Fruit fly (Drosophila melanogaster) Kc167 (cell line): ENCODE results near the gene cin.

Experiments used
- Myc ChIP-seq: fragments of >200 bp; optimal IDR thresholded peaks from 2 replicates; lab custom pipeline; 2017; ENCODE audit warnings: missing external identifiers
- Sin3A ChIP-seq: fragments of >200 bp; optimal IDR thresholded peaks from 2 replicates; lab custom pipeline; 2018; ENCODE audit warnings: missing external identifiers
- h ChIP-seq: fragments of >200 bp; optimal IDR thresholded peaks from 3 replicates; lab custom pipeline; 2018; ENCODE audit warnings: missing external identifiers
- insv ChIP-seq: fragments of >200 bp; optimal IDR thresholded peaks from 3 replicates; lab custom pipeline; 2018; ENCODE audit warnings: missing external identifiers
- psq ChIP-seq: fragments of >200 bp; optimal IDR thresholded peaks from 2 replicates; lab custom pipeline; 2017; ENCODE audit warnings: missing external identifiers
- ttk ChIP-seq: sonication (Bioruptor generic); optimal IDR thresholded peaks from 2 replicates; lab custom pipeline; 2017; ENCODE audit warnings: missing external identifiers

The cin gene

dm6 chrX:255369-255768 lies at the start of gene cin:
cin (plus strand) TSS chrX:255674.
- TF ChIP-seq Myc (lab: Kevin White, UChicago) (no peak), h (lab: Kevin White, UChicago) (no peak), ttk (no peak), Sin3A (no peak), insv (lab: Kevin White, UChicago) (no peak), psq (lab: Kevin White, UChicago) (no peak)

dm6 chrX:245802-246201 lies 9.7 kb upstream of the cin start, which contains the start of the genes CG3038 and G9a:
CG3038 (minus strand) TSS chrX:245856.
G9a (plus strand) TSS chrX:245978.
- TF ChIP-seq insv (lab: Kevin White, UChicago) (no peak), h (lab: Kevin White, UChicago) (no peak), Myc (lab: Kevin White, UChicago) (no peak), Sin3A (no peak), psq (lab: Kevin White, UChicago) (no peak), ttk (no peak)

- no peak for TF ChIP-seq ttk
- no peak for TF ChIP-seq h (lab: Kevin White, UChicago)
- no peak for TF ChIP-seq insv (lab: Kevin White, UChicago)
- no peak for TF ChIP-seq psq (lab: Kevin White, UChicago)
- no peak for TF ChIP-seq Sin3A
- TF ChIP-seq Myc (lab: Kevin White, UChicago), result no peak
These were observed 8.1 kb upstream of the cin start for dm6 chrX:247329-247728.

dm6 chrX:254690-255089 lies 784 bp upstream of the cin start, which contains the start of gene CG42376:
CG42376 (plus strand) TSS chrX:254876.
- no peak for TF ChIP-seq insv (lab: Kevin White, UChicago)
- no peak for TF ChIP-seq Myc (lab: Kevin White, UChicago)
- no peak for TF ChIP-seq psq (lab: Kevin White, UChicago)
- no peak for TF ChIP-seq h (lab: Kevin White, UChicago)
- TF ChIP-seq ttk, result no peak
- no peak for TF ChIP-seq Sin3A

dm6 chrX:262836-263235 lies 7.4 kb downstream of the cin start:
- TF ChIP-seq insv (lab: Kevin White, UChicago) (no peak), Sin3A (no peak), h (lab: Kevin White, UChicago) (no peak), psq (lab: Kevin White, UChicago) (no peak), Myc (lab: Kevin White, UChicago) (no peak), ttk (no peak)

- TF ChIP-seq Myc (lab: Kevin White, UChicago) (no peak), insv (lab: Kevin White, UChicago) (no peak), h (lab: Kevin White, UChicago) (no peak), ttk (no peak), psq (lab: Kevin White, UChicago) (no peak), Sin3A (no peak)
These were observed 8.4 kb downstream of the cin start, which contains the start of gene CG13377 for dm6 chrX:263728-264344. CG13377 (minus strand) TSS chrX:263999.

dm6 chrX:265692-266091 lies 10.2 kb downstream of the cin start:
- no peak for TF ChIP-seq ttk
- TF ChIP-seq insv (lab: Kevin White, UChicago), result no peak
- TF ChIP-seq h (lab: Kevin White, UChicago), result no peak
- TF ChIP-seq Sin3A, result no peak
- TF ChIP-seq psq (lab: Kevin White, UChicago), result no peak
- no peak for TF ChIP-seq Myc (lab: Kevin White, UChicago)

dm6 chrX:266978-267439 lies 11.5 kb downstream of the cin start, which contains the start of gene CG13376:
CG13376 (minus strand) TSS chrX:267028.
- TF ChIP-seq h (lab: Kevin White, UChicago) (no peak), Sin3A (no peak), ttk (no peak), psq (lab: Kevin White, UChicago) (no peak), Myc (lab: Kevin White, UChicago) (no peak), insv (lab: Kevin White, UChicago) (no peak)

dm6 chrX:267979-268378 lies 12.5 kb downstream of the cin start:
- TF ChIP-seq insv (lab: Kevin White, UChicago) (no peak), h (lab: Kevin White, UChicago) (no peak), psq (lab: Kevin White, UChicago) (no peak), Myc (lab: Kevin White, UChicago) (no peak), ttk (no peak), Sin3A (no peak)

dm6 chrX:276065-276464 lies 20.6 kb downstream of the cin start:
- TF ChIP-seq psq (lab: Kevin White, UChicago) (no peak), Sin3A (no peak)

dm6 chrX:276569-276968 lies 21.1 kb downstream of the cin start:
- no peak for TF ChIP-seq h (lab: Kevin White, UChicago)
- TF ChIP-seq psq (lab: Kevin White, UChicago), result no peak
- no peak for TF ChIP-seq Sin3A
- no peak for TF ChIP-seq ttk
- no peak for TF ChIP-seq Myc (lab: Kevin White, UChicago)
- no peak for TF ChIP-seq insv (lab: Kevin White, UChicago)

- no peak for TF ChIP-seq h (lab: Kevin White, UChicago)
These were observed 22.4 kb downstream of the cin start for dm6 chrX:277885-278284.
